Worm (Caenorhabditis elegans): ENCODE results near the gene Y32B12B.1.

DNA sequence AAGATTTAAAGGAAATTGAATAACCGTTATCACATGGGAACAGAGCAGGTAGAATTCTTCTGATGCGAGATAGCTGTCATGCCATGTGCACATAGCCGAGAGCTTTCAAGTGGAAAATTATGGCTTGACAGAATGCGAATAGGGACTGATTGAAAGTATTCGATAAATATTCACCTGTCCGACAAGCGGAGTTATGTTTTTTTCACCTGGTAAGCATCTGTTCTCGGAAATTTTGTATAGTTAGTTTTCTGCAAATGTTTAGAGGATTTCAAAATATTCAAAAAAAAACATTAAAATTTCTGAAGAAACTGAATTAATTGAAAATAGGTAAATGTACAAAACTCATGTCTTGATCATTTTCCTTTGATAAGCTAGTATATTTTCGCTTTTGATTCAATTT is 39.3 kb upstream of the Y32B12B.1 start, which contains the start of gene srh-136:
- TF ChIP-seq lin-13 (tag; optimal IDR thresholded peaks at IDR 0.05) (no peak), ceh-39 (tag; optimal IDR thresholded peaks at IDR 0.05) (no peak), unc-62 (GFP tag; optimal IDR thresholded peaks at IDR 0.05) (no peak), ceh-43 (GFP tag; optimal IDR thresholded peaks at IDR 0.05) (no peak), nhr-28 (tag; optimal IDR thresholded peaks at IDR 0.05) (no peak), snpc-4 (tag; optimal IDR thresholded peaks at IDR 0.05) (no peak), elt-3 (tag; optimal IDR thresholded peaks at IDR 0.05) (no peak), mab-5 (tag; optimal IDR thresholded peaks at IDR 0.05) (no peak), lsy-2 (tag; optimal IDR thresholded peaks at IDR 0.05) (no peak), blmp-1 (tag; optimal IDR thresholded peaks at IDR 0.05) (no peak), mep-1 (tag; optimal IDR thresholded peaks at IDR 0.05) (no peak), sem-2 (GFP tag; optimal IDR thresholded peaks at IDR 0.05) (no peak), sptf-1 (tag; optimal IDR thresholded peaks at IDR 0.05) (no peak)

Data from whole organism, mixed stage, embryonic.